Worm (Caenorhabditis elegans) whole organism, early embryonic: ENCODE measurements around the gene F16G10.11.

Experiments used
- aly-1 ChIP-seq: sonication (generic microtip); optimal IDR thresholded peaks from 2 replicates; lab custom pipeline; 2016; ENCODE audit warnings: missing genetic modification characterization, missing compliant biosample characterization
- ama-1 ChIP-seq: fragments of 150-350 bp; optimal IDR thresholded peaks from 2 replicates; lab custom pipeline; 2014
- ceh-13 ChIP-seq: fragments of 200-800 bp; sonication (Bioruptor generic); optimal IDR thresholded peaks from 2 replicates; lab custom pipeline; 2018; ENCODE audit warnings: mild to moderate bottlenecking, missing genetic modification characterization, missing compliant biosample characterization
- flt-1 ChIP-seq: fragments of 200-800 bp; sonication (Bioruptor generic); IDR thresholded peaks from 2 replicates; pipeline ENCODE4 v1.3.6; 2022; ENCODE audit warnings: missing genetic modification characterization, missing compliant biosample characterization
- hmg-4 ChIP-seq: fragments of 200-800 bp; sonication (Bioruptor generic); optimal IDR thresholded peaks from 2 replicates; lab custom pipeline; 2018; ENCODE audit warnings: mild to moderate bottlenecking, missing genetic modification characterization, missing compliant biosample characterization
- pes-1 ChIP-seq: fragments of 200-800 bp; sonication (Bioruptor generic); IDR thresholded peaks from 2 replicates; pipeline ENCODE4 v1.3.6; 2022; ENCODE audit warnings: missing genetic modification reagents, missing genetic modification characterization, missing compliant biosample characterization
- sea-1 ChIP-seq: fragments of 200-800 bp; sonication (Bioruptor generic); conservative IDR thresholded peaks from 2 replicates; pipeline ENCODE4 v1.3.6; 2022; ENCODE audit warnings: missing genetic modification characterization, missing compliant biosample characterization

DNA sequence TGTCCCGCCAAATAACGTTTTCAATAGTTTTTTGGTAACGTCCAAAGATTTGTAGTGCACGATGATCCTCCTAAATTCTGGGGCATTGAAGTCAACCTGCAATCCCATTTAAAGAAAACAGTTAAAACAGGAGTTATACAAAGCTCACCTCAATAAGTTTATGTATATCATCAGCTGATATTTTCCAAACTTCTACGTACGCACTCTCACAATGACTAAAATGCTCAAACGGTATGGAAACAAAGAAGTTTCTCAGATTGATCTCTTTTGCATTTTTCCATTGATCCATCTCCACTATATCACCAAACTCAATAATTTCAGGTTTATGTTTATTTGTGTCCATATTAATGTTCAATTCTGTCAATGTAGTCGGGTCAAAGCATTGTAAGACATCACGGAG lies 17.8 kb upstream of the F16G10.11 start:
- TF ChIP-seq sea-1 (GFP tag; lab: Robert Waterston, UW) (no peak), ama-1 (lab: Kevin White, UChicago) (no peak), ceh-13 (GFP tag; lab: Kevin White, UChicago) (no peak), hmg-4 (GFP tag; lab: Kevin White, UChicago) (no peak), pes-1 (GFP tag; lab: Robert Waterston, UW) (no peak), flt-1 (GFP tag; lab: Robert Waterston, UW) (no peak), aly-1 (tag; lab: Kevin White, UChicago) (no peak)
